Worm (Caenorhabditis elegans): ENCODE data around the gene fbxa-88.

- no peak for TF ChIP-seq ama-1 (optimal IDR thresholded peaks at IDR 0.05)
- no peak for TF ChIP-seq hmg-4 (GFP tag; optimal IDR thresholded peaks at IDR 0.05)
- TF ChIP-seq hmbx-1 (tag; optimal IDR thresholded peaks at IDR 0.05): no peak
These were observed 1.8 kb downstream of the fbxa-88 start, which contains the start of gene clc-32 for ce11 chrV:16141071-16141470.

Data from whole organism, early embryonic.